Fruit fly (Drosophila melanogaster) whole organism, embryonic: ENCODE data around the gene Rbp1-like.

Experiments
- BtbVII ChIP-seq: fragments of 200-800 bp; sonication (Bioruptor generic); optimal IDR thresholded peaks from 3 replicates; lab custom pipeline; 2017; ENCODE audit warnings: missing biosample characterization, mild to moderate bottlenecking, missing genetic modification characterization
- CG10209 ChIP-seq: fragments of 200-800 bp; sonication (Bioruptor generic); optimal IDR thresholded peaks from 3 replicates; lab custom pipeline; 2017; ENCODE audit warnings: missing biosample characterization, mild to moderate bottlenecking, missing genetic modification characterization, missing genetic modification reagents
- CG1024 ChIP-seq: fragments of 200-800 bp; sonication (Bioruptor generic); IDR thresholded peaks from 2 replicates; pipeline ENCODE4 v1.3.6; 2022; ENCODE audit warnings: missing biosample characterization, missing genetic modification characterization
- CG10366 ChIP-seq: fragments of 200-800 bp; sonication (Bioruptor generic); IDR thresholded peaks from 2 replicates; pipeline ENCODE4 v1.3.6; 2022; ENCODE audit warnings: missing biosample characterization, missing genetic modification characterization
- CG10543 ChIP-seq: fragments of 200-800 bp; sonication (Bioruptor generic); optimal IDR thresholded peaks from 3 replicates; lab custom pipeline; 2017; ENCODE audit warnings: missing biosample characterization, mild to moderate bottlenecking, missing genetic modification characterization, moderate library complexity
- CG11560 ChIP-seq: fragments of 200-800 bp; sonication (Bioruptor generic); IDR thresholded peaks from 3 replicates; pipeline ENCODE4 v1.3.6; 2022; ENCODE audit warnings: missing biosample characterization, missing genetic modification characterization
- CG13296 ChIP-seq: fragments of 200-800 bp; sonication (Bioruptor generic); optimal IDR thresholded peaks from 3 replicates; lab custom pipeline; 2018; ENCODE audit warnings: missing biosample characterization, mild to moderate bottlenecking, missing genetic modification characterization
- CG17385 ChIP-seq: fragments of 200-800 bp; sonication (Bioruptor generic); optimal IDR thresholded peaks from 3 replicates; lab custom pipeline; 2018; ENCODE audit warnings: missing biosample characterization, mild to moderate bottlenecking, missing genetic modification characterization
- CG1792 ChIP-seq: fragments of 200-800 bp; sonication (Bioruptor generic); optimal IDR thresholded peaks from 2 replicates; lab custom pipeline; 2016; ENCODE audit warnings: missing biosample characterization, missing genetic modification characterization
- CG18262 ChIP-seq: fragments of 200-800 bp; optimal IDR thresholded peaks from 3 replicates; lab custom pipeline; 2019; ENCODE audit warnings: missing biosample characterization, mild to moderate bottlenecking, missing genetic modification characterization, moderate library complexity
- CG18476 ChIP-seq: fragments of 200-800 bp; sonication (Bioruptor generic); optimal IDR thresholded peaks from 2 replicates; lab custom pipeline; 2016; ENCODE audit warnings: missing biosample characterization, mild to moderate bottlenecking, missing genetic modification characterization
- CG3281 ChIP-seq: fragments of 200-800 bp; sonication (Bioruptor generic); optimal IDR thresholded peaks from 3 replicates; lab custom pipeline; 2017; ENCODE audit warnings: missing biosample characterization, mild to moderate bottlenecking, missing genetic modification characterization
- CG34422 ChIP-seq: fragments of 200-800 bp; sonication (Bioruptor generic); IDR thresholded peaks from 3 replicates; pipeline ENCODE4 v1.3.6; 2022; ENCODE audit warnings: missing biosample characterization, missing genetic modification characterization
- CG42726 ChIP-seq: fragments of 200-800 bp; sonication (Bioruptor generic); IDR thresholded peaks from 2 replicates; pipeline ENCODE4 v1.3.6; 2022; ENCODE audit warnings: missing biosample characterization, missing genetic modification characterization; ENCODE audit not compliant: partially characterized antibody
- CG4328 ChIP-seq: fragments of 200-800 bp; sonication (Bioruptor generic); optimal IDR thresholded peaks from 3 replicates; lab custom pipeline; 2017; ENCODE audit warnings: missing biosample characterization, missing genetic modification reagents, missing genetic modification characterization
- CG43689 ChIP-seq: fragments of 200-800 bp; sonication (Bioruptor generic); IDR thresholded peaks from 2 replicates; pipeline ENCODE4 v1.3.6; 2022; ENCODE audit warnings: missing biosample characterization, missing genetic modification characterization
- CG4424 ChIP-seq: fragments of 200-800 bp; sonication (Bioruptor generic); optimal IDR thresholded peaks from 3 replicates; lab custom pipeline; 2016; ENCODE audit warnings: missing biosample characterization, missing genetic modification characterization
- CG6175 ChIP-seq: fragments of 200-800 bp; sonication (Bioruptor generic); IDR thresholded peaks from 3 replicates; pipeline ENCODE4 v1.3.6; 2022; ENCODE audit warnings: missing biosample characterization, missing genetic modification characterization
- CG6254 ChIP-seq: fragments of 200-800 bp; sonication (Bioruptor generic); optimal IDR thresholded peaks from 3 replicates; lab custom pipeline; 2017; ENCODE audit warnings: mild to moderate bottlenecking, missing biosample characterization, missing genetic modification reagents, missing genetic modification characterization
- CG6765 ChIP-seq: fragments of 200-800 bp; sonication (Bioruptor generic); optimal IDR thresholded peaks from 3 replicates; lab custom pipeline; 2017; ENCODE audit warnings: missing biosample characterization, mild to moderate bottlenecking, missing genetic modification characterization
- CG8944 ChIP-seq: fragments of 200-800 bp; sonication (Bioruptor generic); optimal IDR thresholded peaks from 3 replicates; lab custom pipeline; 2016; ENCODE audit warnings: missing biosample characterization, missing genetic modification characterization
- Hmx ChIP-seq: fragments of 200-800 bp; sonication (Bioruptor generic); optimal IDR thresholded peaks from 2 replicates; lab custom pipeline; 2016; ENCODE audit warnings: missing biosample characterization, missing genetic modification characterization
- Hr3 ChIP-seq: fragments of 200-800 bp; sonication (Bioruptor generic); optimal IDR thresholded peaks from 3 replicates; lab custom pipeline; 2016; ENCODE audit warnings: missing biosample characterization, missing genetic modification characterization
- Mrtf ChIP-seq: fragments of 200-800 bp; sonication (Bioruptor generic); IDR thresholded peaks from 3 replicates; pipeline ENCODE4 v1.3.6; 2022; ENCODE audit warnings: missing biosample characterization, missing genetic modification characterization
- NfI ChIP-seq: fragments of 200-800 bp; sonication (Bioruptor generic); optimal IDR thresholded peaks from 3 replicates; lab custom pipeline; 2018; ENCODE audit warnings: missing biosample characterization, mild to moderate bottlenecking, missing genetic modification characterization, moderate library complexity
- Optix ChIP-seq: fragments of 200-800 bp; sonication (Bioruptor generic); IDR thresholded peaks from 3 replicates; pipeline ENCODE4 v1.3.6; 2022; ENCODE audit warnings: missing biosample characterization, missing genetic modification characterization
- Poxn ChIP-seq: fragments of 200-800 bp; sonication (Bioruptor generic); IDR thresholded peaks from 2 replicates; pipeline ENCODE4 v1.3.6; 2022; ENCODE audit warnings: missing biosample characterization, missing genetic modification characterization
- Sox100B ChIP-seq: fragments of 200-800 bp; sonication (Bioruptor generic); optimal IDR thresholded peaks from 3 replicates; lab custom pipeline; 2018; ENCODE audit warnings: missing biosample characterization, mild to moderate bottlenecking, missing genetic modification characterization
- Usf ChIP-seq: fragments of 200-800 bp; sonication (Bioruptor generic); optimal IDR thresholded peaks from 2 replicates; lab custom pipeline; 2017; ENCODE audit warnings: missing genotype, missing biosample characterization, missing genetic modification characterization
- Xbp1 ChIP-seq: fragments of 200-800 bp; sonication (Bioruptor generic); optimal IDR thresholded peaks from 3 replicates; lab custom pipeline; 2016; ENCODE audit warnings: missing biosample characterization, mild to moderate bottlenecking, missing genetic modification characterization
- az2 ChIP-seq: fragments of 200-800 bp; sonication (Bioruptor generic); optimal IDR thresholded peaks from 3 replicates; lab custom pipeline; 2016; ENCODE audit warnings: missing biosample characterization, missing genetic modification characterization
- bab2 ChIP-seq: fragments of 200-800 bp; sonication (Bioruptor generic); optimal IDR thresholded peaks from 2 replicates; lab custom pipeline; 2016; ENCODE audit warnings: missing biosample characterization, missing genetic modification characterization
- caup ChIP-seq: fragments of 200-800 bp; sonication (Bioruptor generic); optimal IDR thresholded peaks from 3 replicates; lab custom pipeline; 2017; ENCODE audit warnings: missing biosample characterization, mild to moderate bottlenecking, missing genetic modification characterization, moderate library complexity; ENCODE audit not compliant: severe bottlenecking
- disco-r ChIP-seq: fragments of 200-800 bp; sonication (Bioruptor generic); optimal IDR thresholded peaks from 2 replicates; lab custom pipeline; 2016; ENCODE audit warnings: missing biosample characterization, missing genetic modification characterization
- dmrt11E ChIP-seq: fragments of 200-800 bp; sonication (Bioruptor generic); optimal IDR thresholded peaks from 3 replicates; lab custom pipeline; 2018; ENCODE audit warnings: missing biosample characterization, mild to moderate bottlenecking, missing genetic modification characterization, moderate library complexity
- fd102C ChIP-seq: fragments of 200-800 bp; sonication (Bioruptor generic); optimal IDR thresholded peaks from 2 replicates; lab custom pipeline; 2018; ENCODE audit warnings: missing biosample characterization, mild to moderate bottlenecking, missing genetic modification characterization, moderate library complexity
- ftz-f1 ChIP-seq: fragments of 200-800 bp; sonication (Bioruptor generic); optimal IDR thresholded peaks from 2 replicates; lab custom pipeline; 2016; ENCODE audit warnings: missing biosample characterization, missing genetic modification characterization
- hkb ChIP-seq, 2 experiments: fragments of 200-800 bp in 1 of 2; fragments of >200 bp in 1 of 2; sonication (Bioruptor generic) in 1 of 2; IDR thresholded peaks in 1 of 2; optimal IDR thresholded peaks in 1 of 2; 2 replicates each; pipeline versions ENCODE4 v1.3.6 to Lab custom; 2017 to 2022; ENCODE audit warnings: missing biosample characterization in 1 of 2, missing genetic modification characterization in 1 of 2
- hth ChIP-seq: fragments of >200 bp; optimal IDR thresholded peaks from 2 replicates; lab custom pipeline; 2017; ENCODE audit warnings: inconsistent platforms
- nerfin-2 ChIP-seq: fragments of 200-800 bp; sonication (Bioruptor generic); IDR thresholded peaks from 2 replicates; pipeline ENCODE4 v1.3.6; 2022; ENCODE audit warnings: missing biosample characterization, missing genetic modification characterization; ENCODE audit not compliant: partially characterized antibody
- oc ChIP-seq: fragments of 200-800 bp; sonication (Bioruptor generic); optimal IDR thresholded peaks from 2 replicates; lab custom pipeline; 2018; ENCODE audit warnings: missing biosample characterization, mild to moderate bottlenecking, missing genetic modification characterization, moderate library complexity
- odd ChIP-seq: fragments of 200-800 bp; sonication (Bioruptor generic); optimal IDR thresholded peaks from 2 replicates; lab custom pipeline; 2017; ENCODE audit warnings: missing biosample characterization, mild to moderate bottlenecking, missing genetic modification characterization
- pnt ChIP-seq: fragments of 200-800 bp; sonication (Bioruptor generic); optimal IDR thresholded peaks from 3 replicates; lab custom pipeline; 2016; ENCODE audit warnings: missing biosample characterization, missing genetic modification characterization
- prd ChIP-seq, 3 experiments: fragments of >200 bp in 2 of 3; fragments of 200-800 bp in 1 of 3; sonication (Bioruptor generic) in 1 of 3; optimal IDR thresholded peaks in 2 of 3; IDR thresholded peaks in 1 of 3; 2 replicates in 2 of 3; 3 replicates in 1 of 3; pipeline versions ENCODE4 v1.3.6 to Lab custom; 2017 to 2022; ENCODE audit warnings: missing biosample characterization in 1 of 3, missing genetic modification characterization in 1 of 3
- sc ChIP-seq, 3 experiments: fragments of >200 bp in 2 of 3; fragments of 200-800 bp in 1 of 3; sonication (Bioruptor generic) in 1 of 3; optimal IDR thresholded peaks; 2 replicates in 2 of 3; 3 replicates in 1 of 3; lab custom pipeline; 2017; ENCODE audit warnings: mild to moderate bottlenecking in 1 of 3, missing biosample characterization in 1 of 3, missing genetic modification characterization in 1 of 3, missing genetic modification reagents in 1 of 3
- scrt ChIP-seq: fragments of 200-800 bp; sonication (Bioruptor generic); optimal IDR thresholded peaks from 2 replicates; lab custom pipeline; 2018; ENCODE audit warnings: missing biosample characterization, mild to moderate bottlenecking, missing genetic modification characterization, moderate library complexity
- sens-2 ChIP-seq: fragments of 200-800 bp; sonication (Bioruptor generic); IDR thresholded peaks from 2 replicates; pipeline ENCODE4 v1.3.6; 2022; ENCODE audit warnings: missing biosample characterization, missing genetic modification characterization
- tx ChIP-seq: fragments of 200-800 bp; sonication (Bioruptor generic); optimal IDR thresholded peaks from 2 replicates; lab custom pipeline; 2016; ENCODE audit warnings: missing biosample characterization, missing genetic modification characterization

Gene Rbp1-like

DNA sequence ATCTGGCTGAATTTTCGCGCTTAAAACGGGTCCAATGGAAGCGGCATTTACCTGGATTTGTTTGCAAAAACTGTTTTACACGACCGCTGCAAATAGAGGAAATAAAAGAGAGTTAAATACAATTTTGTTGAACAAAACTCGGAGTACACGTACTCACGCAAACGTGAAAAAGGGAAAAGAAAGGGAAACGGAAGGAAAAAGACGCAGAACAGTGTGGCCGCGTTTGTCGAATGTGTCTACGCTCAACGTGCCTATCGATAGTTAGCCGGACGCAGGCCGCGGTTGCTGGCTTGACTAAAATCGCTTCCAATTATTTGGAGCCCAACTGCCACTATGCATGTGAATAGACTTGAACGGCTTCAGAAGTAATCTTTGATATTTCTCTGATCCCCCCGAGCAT lies 47.2 kb downstream of the Rbp1-like start, which contains the start of gene RpS15Aa (continued):
- TF ChIP-seq caup (peak; percentile 90), CG43689 (GFP tag; lab: Robert Waterston, UW) (no peak; the same call in none of the 2 replicates), nerfin-2 (GFP tag; lab: Robert Waterston, UW) (peak; percentile 32; the same call in 1 of the 2 replicates), NfI (GFP tag; lab: Kevin White, UChicago) (peak; percentile 89), oc (tag; lab: Kevin White, UChicago) (peak; percentile 12), Hmx (GFP tag; lab: Kevin White, UChicago) (no peak), CG6254 (GFP tag; lab: Kevin White, UChicago) (peak; percentile 47), CG1792 (GFP tag; lab: Kevin White, UChicago) (peak; percentile 45), tx (GFP tag; lab: Kevin White, UChicago) (peak; percentile 35), CG18262 (tag; lab: Kevin White, UChicago) (peak; percentile 49), Hr3 (peak; percentile 34), CG4328 (peak; percentile 75), hth (lab: Kevin White, UChicago) (no peak), CG17385 (GFP tag; lab: Kevin White, UChicago) (peak; percentile 80), ftz-f1 (GFP tag; lab: Kevin White, UChicago) (no peak), Mrtf (peak; percentile 76; the same call in 2 of the 3 replicates), Usf (GFP tag; lab: Kevin White, UChicago) (peak; percentile 74), CG13296 (peak; percentile 79), odd (peak; percentile 71), fd102C (peak; percentile 48), Xbp1 (peak; percentile 74), sens-2 (GFP tag; lab: Robert Waterston, UW) (peak; percentile 80), sc (optimal IDR thresholded peaks at IDR 0.05; lab: Kevin White, UChicago) (no peak), sc (GFP tag; optimal IDR thresholded peaks at IDR 0.05; lab: Kevin White, UChicago) (peak; percentile 22), BtbVII (GFP tag; lab: Kevin White, UChicago) (peak; percentile 69), dmrt11E (tag; lab: Kevin White, UChicago) (peak; percentile 41), CG11560 (tag; lab: Robert Waterston, UW) (peak; percentile 75), pnt (GFP tag; lab: Kevin White, UChicago) (peak; percentile 28), CG10209 (peak; percentile 75), CG1024 (GFP tag; lab: Robert Waterston, UW) (peak; percentile 76), CG42726 (peak; percentile 77), az2 (GFP tag; lab: Kevin White, UChicago) (peak; percentile 33), bab2 (GFP tag; lab: Kevin White, UChicago) (peak; percentile 10), hkb (optimal IDR thresholded peaks at IDR 0.05; lab: Kevin White, UChicago) (no peak), hkb (GFP tag; IDR thresholded peaks at IDR 0.05; lab: Robert Waterston, UW) (peak; percentile 70), prd (optimal IDR thresholded peaks at IDR 0.05; lab: Kevin White, UChicago) (no peak), prd (GFP tag; IDR thresholded peaks at IDR 0.05; lab: Robert Waterston, UW) (peak; percentile 67), CG34422 (GFP tag; lab: Robert Waterston, UW) (peak; percentile 78; the same call in 2 of the 3 replicates), CG6765 (GFP tag; lab: Kevin White, UChicago) (peak; percentile 86), CG10366 (peak; percentile 76), Optix (GFP tag; lab: Robert Waterston, UW) (peak; percentile 69), CG6175 (peak; percentile 75; the same call in 2 of the 3 replicates), CG10543 (GFP tag; lab: Kevin White, UChicago) (peak; percentile 89), Poxn (GFP tag; lab: Robert Waterston, UW) (0 out of 2 replicates have a peak, but pooled peaks have one; percentile 15), CG4424 (GFP tag; lab: Kevin White, UChicago) (peak; percentile 73), scrt (GFP tag; lab: Kevin White, UChicago) (peak; percentile 75), CG3281 (GFP tag; lab: Kevin White, UChicago) (peak; percentile 81), Sox100B (peak; percentile 41), CG18476 (no peak), CG8944 (peak; percentile 58), disco-r (GFP tag; lab: Kevin White, UChicago) (peak; percentile 60)
